Worm (Caenorhabditis elegans) whole organism, late embryonic: ENCODE data around the gene emc-6.

Source experiments
- K02D7.2 ChIP-seq: sonication (generic microtip); optimal IDR thresholded peaks from 2 replicates; lab custom pipeline; 2017; ENCODE audit warnings: mild to moderate bottlenecking, missing genetic modification characterization, missing compliant biosample characterization
- ama-1 ChIP-seq: fragments of 150-350 bp; optimal IDR thresholded peaks from 2 replicates; lab custom pipeline; 2014
- ceh-48 ChIP-seq: sonication (generic microtip); optimal IDR thresholded peaks from 2 replicates; lab custom pipeline; 2016; ENCODE audit warnings: missing genetic modification characterization, inconsistent platforms, missing compliant biosample characterization
- elt-2 ChIP-seq: sonication (generic microtip); optimal IDR thresholded peaks from 2 replicates; lab custom pipeline; 2016; ENCODE audit warnings: missing genetic modification reagents, missing genetic modification characterization, missing compliant biosample characterization
- elt-4 ChIP-seq: sonication (generic microtip); optimal IDR thresholded peaks from 2 replicates; lab custom pipeline; 2016; ENCODE audit warnings: missing genetic modification characterization, missing compliant biosample characterization
- fkh-10 ChIP-seq: fragments of 150-350 bp; optimal IDR thresholded peaks from 2 replicates; lab custom pipeline; 2014; ENCODE audit warnings: missing biosample characterization, missing genetic modification reagents, missing genetic modification characterization
- hlh-30 ChIP-seq: sonication (generic microtip); optimal IDR thresholded peaks from 2 replicates; lab custom pipeline; 2017; ENCODE audit warnings: antibody characterized with exemption, missing genetic modification characterization, missing compliant biosample characterization; ENCODE audit not compliant: insufficient read depth
- lin-11 ChIP-seq: fragments of 200-800 bp; sonication (Bioruptor generic); optimal IDR thresholded peaks from 2 replicates; lab custom pipeline; 2018; ENCODE audit warnings: mild to moderate bottlenecking, missing genetic modification characterization, missing compliant biosample characterization
- nhr-11 ChIP-seq: fragments of 150-350 bp; optimal IDR thresholded peaks from 2 replicates; lab custom pipeline; 2014; ENCODE audit warnings: missing biosample characterization, missing genetic modification characterization
- pha-4 ChIP-seq: fragments of 150-350 bp; optimal IDR thresholded peaks from 2 replicates; lab custom pipeline; 2018; ENCODE audit warnings: missing biosample characterization, missing genetic modification reagents, missing genetic modification characterization
- unc-3 ChIP-seq, 2 experiments: fragments of 200-800 bp in 1 of 2; sonication (Bioruptor generic) in 1 of 2; sonication (generic microtip) in 1 of 2; conservative IDR thresholded peaks in 1 of 2; optimal IDR thresholded peaks in 1 of 2; 2 replicates each; pipeline versions ENCODE4 v1.3.6 to Lab custom; 2016 to 2022; ENCODE audit warnings: missing compliant biosample characterization in 2 of 2, missing genetic modification characterization in 2 of 2, missing genetic modification reagents in 1 of 2
- unc-55 ChIP-seq: sonication (generic microtip); optimal IDR thresholded peaks from 2 replicates; lab custom pipeline; 2017; ENCODE audit warnings: missing biosample characterization, missing genetic modification reagents, missing genetic modification characterization
- zip-5 ChIP-seq: sonication (generic microtip); optimal IDR thresholded peaks from 2 replicates; lab custom pipeline; 2016; ENCODE audit warnings: missing genetic modification characterization, missing compliant biosample characterization

DNA sequence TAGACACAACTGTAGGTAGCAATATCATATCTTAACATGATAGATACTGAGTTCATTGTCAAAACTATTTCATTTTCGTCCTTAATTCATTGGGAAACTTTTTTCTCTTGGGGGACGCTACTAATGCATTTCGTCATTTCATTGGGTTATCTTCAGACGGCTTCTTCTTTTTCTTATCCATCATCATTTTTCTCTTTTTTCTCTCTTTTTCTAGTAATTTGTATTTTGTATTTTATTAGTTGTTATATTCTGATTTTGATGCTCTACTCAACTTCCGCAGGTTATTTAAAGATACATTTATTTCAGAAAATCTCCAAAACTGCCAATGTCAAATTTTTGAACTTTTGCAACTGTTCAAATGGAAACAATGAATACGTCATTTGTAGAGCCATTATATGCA lies 34.0 kb upstream of the emc-6 start, which contains the start of gene npr-35:
- TF ChIP-seq fkh-10 (GFP tag; lab: Kevin White, UChicago) = no peak
- TF ChIP-seq unc-55 (GFP tag; lab: Kevin White, UChicago) = no peak
- no peak for TF ChIP-seq zip-5 (tag; lab: Kevin White, UChicago)
- no peak for TF ChIP-seq ama-1
- no peak for TF ChIP-seq hlh-30 (tag; lab: Kevin White, UChicago)
- TF ChIP-seq unc-3 (GFP tag; conservative IDR thresholded peaks at IDR 0.05; lab: Robert Waterston, UW) = no peak
- TF ChIP-seq unc-3 (tag; optimal IDR thresholded peaks at IDR 0.05; lab: Kevin White, UChicago) = no peak
- TF ChIP-seq pha-4 (tag; lab: Kevin White, UChicago) = no peak
- TF ChIP-seq elt-2 (tag; lab: Kevin White, UChicago) = no peak
- no peak for TF ChIP-seq ceh-48 (tag; lab: Kevin White, UChicago)
- TF ChIP-seq elt-4 (tag; lab: Kevin White, UChicago) = no peak
- TF ChIP-seq nhr-11 (tag; lab: Kevin White, UChicago) = no peak
- no peak for TF ChIP-seq lin-11 (tag; lab: Kevin White, UChicago)
- TF ChIP-seq K02D7.2 (tag; lab: Kevin White, UChicago) = no peak
